Fruit fly (Drosophila melanogaster) Kc167 (cell line): ENCODE data around the gene sowah.

Source experiments
- Sin3A ChIP-seq: fragments of >200 bp; optimal IDR thresholded peaks from 2 replicates; lab custom pipeline; 2018; ENCODE audit warnings: missing external identifiers
- h ChIP-seq: fragments of >200 bp; optimal IDR thresholded peaks from 3 replicates; lab custom pipeline; 2018; ENCODE audit warnings: missing external identifiers
- psq ChIP-seq: fragments of >200 bp; optimal IDR thresholded peaks from 2 replicates; lab custom pipeline; 2017; ENCODE audit warnings: missing external identifiers
- ttk ChIP-seq: sonication (Bioruptor generic); optimal IDR thresholded peaks from 2 replicates; lab custom pipeline; 2017; ENCODE audit warnings: missing external identifiers

DNA sequence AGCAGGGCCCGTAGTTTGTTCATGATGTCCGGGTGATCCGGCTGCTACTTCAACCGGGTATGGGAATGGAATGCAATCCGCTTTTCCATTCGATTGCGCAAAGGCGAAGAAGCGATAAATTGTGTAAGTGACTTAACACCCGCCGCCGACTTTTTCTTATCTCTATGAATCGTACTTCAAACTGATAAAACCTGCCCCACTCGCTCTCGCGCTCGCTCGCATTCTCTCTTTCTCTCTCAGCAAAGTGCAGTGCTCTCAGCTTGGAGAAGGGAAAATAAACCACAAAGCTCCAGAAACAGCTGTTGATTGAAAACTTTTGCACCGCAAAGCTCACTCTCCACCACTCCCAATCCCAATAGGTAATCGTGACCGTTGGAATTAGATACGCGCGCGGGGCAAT lies 82.4 kb downstream of the sowah start:
- TF ChIP-seq h (lab: Kevin White, UChicago): no peak
- TF ChIP-seq psq: no peak
- no peak for TF ChIP-seq Sin3A (lab: Kevin White, UChicago)
- TF ChIP-seq ttk (lab: Kevin White, UChicago): no peak
